Fruit fly (Drosophila melanogaster): ENCODE data around the gene CG15429.

dm6 chr2L:4310028-4310658 is 42.6 kb upstream of the CG15429 start:
- TF ChIP-seq EcR (GFP tag; optimal IDR thresholded peaks at IDR 0.05) (no peak), psq (optimal IDR thresholded peaks at IDR 0.05) (no peak), pan (optimal IDR thresholded peaks at IDR 0.05) (no peak), CG8478 (optimal IDR thresholded peaks at IDR 0.05) (no peak), usp (GFP tag; optimal IDR thresholded peaks at IDR 0.05) (no peak), Dll (optimal IDR thresholded peaks at IDR 0.05) (no peak)
